Worm (Caenorhabditis elegans) whole organism, midembryonic: ENCODE data around the gene lipl-5.

Experiments
- T22C8.4 ChIP-seq: fragments of 200-800 bp; sonication (Bioruptor generic); IDR thresholded peaks from 2 replicates; pipeline ENCODE4 v1.3.6; 2022; ENCODE audit warnings: missing genetic modification characterization, missing compliant biosample characterization
- cog-1 ChIP-seq: sonication (generic microtip); optimal IDR thresholded peaks from 2 replicates; lab custom pipeline; 2016; ENCODE audit warnings: missing genetic modification characterization, missing compliant biosample characterization
- flt-1 ChIP-seq: fragments of 200-800 bp; sonication (Bioruptor generic); IDR thresholded peaks from 2 replicates; pipeline ENCODE4 v1.3.6; 2022; ENCODE audit warnings: missing genetic modification characterization, missing compliant biosample characterization
- klf-2 ChIP-seq: fragments of 200-800 bp; sonication (Bioruptor generic); conservative IDR thresholded peaks from 2 replicates; pipeline ENCODE4 v1.3.6; 2022; ENCODE audit warnings: missing genetic modification reagents, missing genetic modification characterization, missing compliant biosample characterization
- med-1 ChIP-seq: sonication (generic microtip); optimal IDR thresholded peaks from 2 replicates; lab custom pipeline; 2017; ENCODE audit warnings: missing genetic modification characterization, mild to moderate bottlenecking, missing compliant biosample characterization, antibody characterized with exemption, missing genetic modification reagents; ENCODE audit not compliant: insufficient read depth
- tab-1 ChIP-seq: fragments of 200-800 bp; sonication (Bioruptor generic); IDR thresholded peaks from 2 replicates; pipeline ENCODE4 v1.3.6; 2022; ENCODE audit warnings: missing genetic modification characterization, missing compliant biosample characterization
- ztf-23 ChIP-seq: fragments of 200-800 bp; sonication (Bioruptor generic); IDR thresholded peaks from 2 replicates; pipeline ENCODE4 v1.3.6; 2022; ENCODE audit warnings: missing genetic modification reagents, missing genetic modification characterization, missing compliant biosample characterization
- ztf-29 ChIP-seq: fragments of 200-800 bp; sonication (Bioruptor generic); IDR thresholded peaks from 2 replicates; pipeline ENCODE4 v1.3.6; 2022; ENCODE audit warnings: missing genetic modification reagents, missing genetic modification characterization, missing compliant biosample characterization

ce11 chrV:385488-385887 is at the start of gene lipl-5:
- TF ChIP-seq med-1, result no peak
- no peak for TF ChIP-seq cog-1 (tag; lab: Kevin White, UChicago)
- TF ChIP-seq flt-1, result no peak
- TF ChIP-seq ztf-29, result no peak
- TF ChIP-seq klf-2 (GFP tag; lab: Robert Waterston, UW), result no peak
- no peak for TF ChIP-seq T22C8.4 (GFP tag; lab: Robert Waterston, UW)
- TF ChIP-seq tab-1 (GFP tag; lab: Robert Waterston, UW), result no peak
- TF ChIP-seq ztf-23 (GFP tag; lab: Robert Waterston, UW), result no peak
